Fruit fly (Drosophila melanogaster) whole organism, embryonic: ENCODE results near the gene Hr83.

Experiments
- Atf6 ChIP-seq: fragments of 200-800 bp; sonication (Bioruptor generic); IDR thresholded peaks from 2 replicates; pipeline ENCODE4 v1.3.6; 2022; ENCODE audit warnings: missing biosample characterization, missing genetic modification characterization
- BEAF-32 ChIP-seq: fragments of 200-800 bp; sonication (Bioruptor generic); optimal IDR thresholded peaks from 3 replicates; lab custom pipeline; 2017; ENCODE audit warnings: missing biosample characterization, missing genetic modification characterization, mild to moderate bottlenecking, moderate library complexity, missing genetic modification reagents
- CG1024 ChIP-seq: fragments of 200-800 bp; sonication (Bioruptor generic); IDR thresholded peaks from 2 replicates; pipeline ENCODE4 v1.3.6; 2022; ENCODE audit warnings: missing biosample characterization, missing genetic modification characterization
- CG10267 ChIP-seq: fragments of 200-800 bp; sonication (Bioruptor generic); optimal IDR thresholded peaks from 2 replicates; lab custom pipeline; 2018; ENCODE audit warnings: missing biosample characterization, mild to moderate bottlenecking, missing genetic modification characterization, moderate library complexity
- CG11456 ChIP-seq: fragments of 200-800 bp; sonication (Bioruptor generic); IDR thresholded peaks from 3 replicates; pipeline ENCODE4 v1.3.6; 2022; ENCODE audit warnings: missing biosample characterization, missing genetic modification characterization
- CG11723 ChIP-seq: fragments of 200-800 bp; sonication (Bioruptor generic); optimal IDR thresholded peaks from 2 replicates; lab custom pipeline; 2017; ENCODE audit warnings: missing biosample characterization, mild to moderate bottlenecking, missing genetic modification characterization
- CG12299 ChIP-seq: fragments of 200-800 bp; sonication (Bioruptor generic); optimal IDR thresholded peaks from 2 replicates; lab custom pipeline; 2018; ENCODE audit warnings: missing biosample characterization, mild to moderate bottlenecking, missing genetic modification characterization
- CG12744 ChIP-seq: fragments of 200-800 bp; sonication (Bioruptor generic); optimal IDR thresholded peaks from 2 replicates; lab custom pipeline; 2016; ENCODE audit warnings: missing biosample characterization, missing genetic modification characterization
- CG12769 ChIP-seq: fragments of 200-800 bp; sonication (Bioruptor generic); optimal IDR thresholded peaks from 2 replicates; lab custom pipeline; 2019; ENCODE audit warnings: missing biosample characterization, mild to moderate bottlenecking, missing genetic modification characterization, moderate library complexity
- CG14014 ChIP-seq: fragments of 200-800 bp; sonication (Bioruptor generic); IDR thresholded peaks from 2 replicates; pipeline ENCODE4 v1.3.6; 2022; ENCODE audit warnings: missing biosample characterization, missing genetic modification characterization
- CG14441 ChIP-seq: fragments of 200-800 bp; sonication (Bioruptor generic); IDR thresholded peaks from 2 replicates; pipeline ENCODE4 v1.3.6; 2022; ENCODE audit warnings: missing biosample characterization, missing genetic modification characterization
- CG15011 ChIP-seq: fragments of 200-800 bp; sonication (Bioruptor generic); optimal IDR thresholded peaks from 3 replicates; lab custom pipeline; 2018; ENCODE audit warnings: missing biosample characterization, mild to moderate bottlenecking, missing genetic modification characterization
- CG16863 ChIP-seq: fragments of 200-800 bp; sonication (Bioruptor generic); optimal IDR thresholded peaks from 3 replicates; lab custom pipeline; 2016; ENCODE audit warnings: missing biosample characterization, missing genetic modification characterization
- CG1832 ChIP-seq: fragments of 200-800 bp; sonication (Bioruptor generic); optimal IDR thresholded peaks from 2 replicates; lab custom pipeline; 2017; ENCODE audit warnings: missing biosample characterization, mild to moderate bottlenecking, missing genetic modification characterization, inconsistent platforms
- CG34376 ChIP-seq: fragments of 200-800 bp; sonication (Bioruptor generic); optimal IDR thresholded peaks from 2 replicates; lab custom pipeline; 2018; ENCODE audit warnings: missing biosample characterization, mild to moderate bottlenecking, missing genetic modification characterization
- CG4360 ChIP-seq: fragments of 200-800 bp; sonication (Bioruptor generic); IDR thresholded peaks from 2 replicates; pipeline ENCODE4 v1.3.6; 2022; ENCODE audit warnings: missing biosample characterization, missing genetic modification characterization
- CG43689 ChIP-seq: fragments of 200-800 bp; sonication (Bioruptor generic); IDR thresholded peaks from 2 replicates; pipeline ENCODE4 v1.3.6; 2022; ENCODE audit warnings: missing biosample characterization, missing genetic modification characterization
- CG5180 ChIP-seq: fragments of 200-800 bp; sonication (Bioruptor generic); optimal IDR thresholded peaks from 3 replicates; lab custom pipeline; 2017; ENCODE audit warnings: missing biosample characterization, missing genetic modification characterization, mild to moderate bottlenecking, moderate library complexity, missing genetic modification reagents
- CG7839 ChIP-seq: fragments of 200-800 bp; sonication (Bioruptor generic); optimal IDR thresholded peaks from 3 replicates; lab custom pipeline; 2018; ENCODE audit warnings: missing biosample characterization, mild to moderate bottlenecking, missing genetic modification characterization, moderate library complexity
- CG8924 ChIP-seq: fragments of 200-800 bp; optimal IDR thresholded peaks from 3 replicates; lab custom pipeline; 2019; ENCODE audit warnings: missing biosample characterization, mild to moderate bottlenecking, missing genetic modification characterization, moderate library complexity
- CG8944 ChIP-seq: fragments of 200-800 bp; sonication (Bioruptor generic); optimal IDR thresholded peaks from 3 replicates; lab custom pipeline; 2016; ENCODE audit warnings: missing biosample characterization, missing genetic modification characterization
- CG9797 ChIP-seq: fragments of 200-800 bp; sonication (Bioruptor generic); optimal IDR thresholded peaks from 3 replicates; lab custom pipeline; 2018; ENCODE audit warnings: missing biosample characterization, mild to moderate bottlenecking, missing genetic modification characterization
- Doc3 ChIP-seq: fragments of 200-800 bp; sonication (Bioruptor generic); IDR thresholded peaks from 3 replicates; pipeline ENCODE4 v1.3.6; 2022; ENCODE audit warnings: missing biosample characterization, missing genetic modification characterization; ENCODE audit not compliant: partially characterized antibody
- Hmx ChIP-seq: fragments of 200-800 bp; sonication (Bioruptor generic); optimal IDR thresholded peaks from 2 replicates; lab custom pipeline; 2016; ENCODE audit warnings: missing biosample characterization, missing genetic modification characterization
- NfI ChIP-seq: fragments of 200-800 bp; sonication (Bioruptor generic); optimal IDR thresholded peaks from 3 replicates; lab custom pipeline; 2018; ENCODE audit warnings: missing biosample characterization, mild to moderate bottlenecking, missing genetic modification characterization, moderate library complexity
- Ptx1 ChIP-seq: fragments of 200-800 bp; sonication (Bioruptor generic); IDR thresholded peaks from 2 replicates; pipeline ENCODE4 v1.3.6; 2022; ENCODE audit warnings: missing biosample characterization, missing genetic modification characterization
- Sry-β ChIP-seq: fragments of 200-800 bp; sonication (Bioruptor generic); optimal IDR thresholded peaks from 2 replicates; lab custom pipeline; 2018; ENCODE audit warnings: missing biosample characterization, mild to moderate bottlenecking, missing genetic modification characterization, moderate library complexity
- Ssrp ChIP-seq: fragments of 200-800 bp; sonication (Bioruptor generic); optimal IDR thresholded peaks from 2 replicates; lab custom pipeline; 2018; ENCODE audit warnings: missing biosample characterization, mild to moderate bottlenecking, missing genetic modification characterization, moderate library complexity
- chn ChIP-seq: fragments of 200-800 bp; sonication (Bioruptor generic); optimal IDR thresholded peaks from 2 replicates; lab custom pipeline; 2016; ENCODE audit warnings: missing biosample characterization, missing genetic modification characterization
- disco-r ChIP-seq: fragments of 200-800 bp; sonication (Bioruptor generic); optimal IDR thresholded peaks from 2 replicates; lab custom pipeline; 2016; ENCODE audit warnings: missing biosample characterization, missing genetic modification characterization
- emc ChIP-seq: fragments of 200-800 bp; sonication (Bioruptor generic); optimal IDR thresholded peaks from 2 replicates; lab custom pipeline; 2016; ENCODE audit warnings: missing biosample characterization, missing genetic modification characterization
- gce ChIP-seq: fragments of 200-800 bp; sonication (Bioruptor generic); IDR thresholded peaks from 3 replicates; pipeline ENCODE4 v1.3.6; 2022; ENCODE audit warnings: missing biosample characterization, missing genetic modification characterization
- gsb-n ChIP-seq: fragments of 200-800 bp; sonication (Bioruptor generic); optimal IDR thresholded peaks from 3 replicates; lab custom pipeline; 2018; ENCODE audit warnings: missing biosample characterization, mild to moderate bottlenecking, missing genetic modification characterization
- hb ChIP-seq: fragments of 200-800 bp; sonication (Bioruptor generic); IDR thresholded peaks from 3 replicates; pipeline ENCODE4 v1.3.6; 2022; ENCODE audit warnings: missing biosample characterization, missing genetic modification characterization; ENCODE audit not compliant: partially characterized antibody
- klu ChIP-seq: fragments of 200-800 bp; sonication (Bioruptor generic); IDR thresholded peaks from 2 replicates; pipeline ENCODE4 v1.3.6; 2022; ENCODE audit warnings: missing biosample characterization, missing genetic modification characterization
- lov ChIP-seq, 2 experiments: fragments of 200-800 bp in 1 of 2; fragments of >200 bp in 1 of 2; sonication (Bioruptor generic) in 1 of 2; IDR thresholded peaks in 1 of 2; optimal IDR thresholded peaks in 1 of 2; 2 replicates in 1 of 2; 3 replicates in 1 of 2; pipeline versions ENCODE4 v1.3.6 to Lab custom; 2017 to 2022; ENCODE audit warnings: missing biosample characterization in 1 of 2, missing genetic modification characterization in 1 of 2
- maf-S ChIP-seq: fragments of 200-800 bp; sonication (Bioruptor generic); optimal IDR thresholded peaks from 2 replicates; lab custom pipeline; 2016; ENCODE audit warnings: missing biosample characterization, missing genetic modification characterization
- nerfin-1 ChIP-seq: fragments of 200-800 bp; sonication (Bioruptor generic); optimal IDR thresholded peaks from 3 replicates; lab custom pipeline; 2019; ENCODE audit warnings: missing biosample characterization, mild to moderate bottlenecking, missing genetic modification characterization, moderate library complexity
- p53 ChIP-seq: fragments of 200-800 bp; sonication (Bioruptor generic); optimal IDR thresholded peaks from 2 replicates; lab custom pipeline; 2016; ENCODE audit warnings: missing biosample characterization, missing genetic modification characterization
- pan ChIP-seq, 4 experiments: fragments of >200 bp in 3 of 4; fragments of 200-800 bp in 1 of 4; sonication (Bioruptor generic) in 1 of 4; optimal IDR thresholded peaks in 3 of 4; IDR thresholded peaks in 1 of 4; 2 replicates each; pipeline versions ENCODE4 v1.3.6 to Lab custom; 2017 to 2022; ENCODE audit warnings: missing biosample characterization in 2 of 4, missing genetic modification characterization in 2 of 4, mixed read lengths in 1 of 4
- pzg ChIP-seq: fragments of 200-800 bp; sonication (Bioruptor generic); optimal IDR thresholded peaks from 3 replicates; lab custom pipeline; 2018; ENCODE audit warnings: missing biosample characterization, mild to moderate bottlenecking, missing genetic modification characterization, moderate library complexity
- repo ChIP-seq: fragments of 200-800 bp; sonication (Bioruptor generic); optimal IDR thresholded peaks from 2 replicates; lab custom pipeline; 2016; ENCODE audit warnings: missing biosample characterization, missing genetic modification characterization
- sc ChIP-seq, 3 experiments: fragments of >200 bp in 2 of 3; fragments of 200-800 bp in 1 of 3; sonication (Bioruptor generic) in 1 of 3; optimal IDR thresholded peaks; 2 replicates in 2 of 3; 3 replicates in 1 of 3; lab custom pipeline; 2017; ENCODE audit warnings: mild to moderate bottlenecking in 1 of 3, missing biosample characterization in 1 of 3, missing genetic modification characterization in 1 of 3, missing genetic modification reagents in 1 of 3
- sens-2 ChIP-seq: fragments of 200-800 bp; sonication (Bioruptor generic); IDR thresholded peaks from 2 replicates; pipeline ENCODE4 v1.3.6; 2022; ENCODE audit warnings: missing biosample characterization, missing genetic modification characterization
- sna ChIP-seq: fragments of 200-800 bp; sonication (Bioruptor generic); IDR thresholded peaks from 2 replicates; pipeline ENCODE4 v1.3.6; 2022; ENCODE audit warnings: missing biosample characterization, missing genetic modification characterization; ENCODE audit not compliant: partially characterized antibody
- toy ChIP-seq: fragments of 200-800 bp; sonication (Bioruptor generic); IDR thresholded peaks from 2 replicates; pipeline ENCODE4 v1.3.6; 2022; ENCODE audit warnings: missing biosample characterization, missing genetic modification characterization
- usp ChIP-seq: fragments of >200 bp; optimal IDR thresholded peaks from 2 replicates; lab custom pipeline; 2017; ENCODE audit warnings: missing biosample characterization, missing genetic modification characterization

Hr83 gene

dm6 chr3R:6368550-6369238, 19.7 kb downstream of the Hr83 start, which contains the start of gene CG10286 (continued):
- TF ChIP-seq Doc3: peak; percentile 51; the same call in 2 of the 3 replicates
- peak; percentile 25 for TF ChIP-seq CG9797 (GFP tag; lab: Kevin White, UChicago)
- 0 out of 2 replicates have a peak, but pooled peaks have one; percentile 5 for TF ChIP-seq Ptx1 (GFP tag; lab: Robert Waterston, UW)
- TF ChIP-seq CG12744 (GFP tag; lab: Kevin White, UChicago): no peak
- peak; percentile 86 for TF ChIP-seq CG8924
- TF ChIP-seq usp (GFP tag; lab: Kevin White, UChicago): no peak
- TF ChIP-seq p53 (GFP tag; lab: Kevin White, UChicago): no peak
- peak; percentile 76 for TF ChIP-seq nerfin-1 (tag; lab: Kevin White, UChicago)
- TF ChIP-seq CG34376 (GFP tag; lab: Kevin White, UChicago): no peak
- peak; percentile 51 for TF ChIP-seq CG14441 (GFP tag; lab: Robert Waterston, UW)
- peak; percentile 82 for TF ChIP-seq BEAF-32 (GFP tag; lab: Kevin White, UChicago)
- peak; percentile 13; the same call in 1 of the 3 replicates for TF ChIP-seq hb (GFP tag; lab: Robert Waterston, UW)
- TF ChIP-seq Hmx (GFP tag; lab: Kevin White, UChicago): no peak
- no peak for TF ChIP-seq CG11723 (GFP tag; lab: Kevin White, UChicago)
- TF ChIP-seq gsb-n (tag; lab: Kevin White, UChicago): no peak
- TF ChIP-seq CG11456 (GFP tag; lab: Robert Waterston, UW): 0 out of 3 replicates have a peak, but pooled peaks have one; percentile 7
- peak; percentile 26 for TF ChIP-seq repo (GFP tag; lab: Kevin White, UChicago)
- peak; percentile 55 for TF ChIP-seq CG10267 (tag; lab: Kevin White, UChicago)
- no peak for TF ChIP-seq disco-r (GFP tag; lab: Kevin White, UChicago)
- TF ChIP-seq CG43689 (GFP tag; lab: Robert Waterston, UW): no peak
- peak; percentile 79 for TF ChIP-seq pzg (GFP tag; lab: Kevin White, UChicago)
- no peak; the same call in none of the 2 replicates for TF ChIP-seq sna (GFP tag; lab: Robert Waterston, UW)
- TF ChIP-seq klu: no peak
- no peak for TF ChIP-seq CG5180 (GFP tag; lab: Kevin White, UChicago)
- TF ChIP-seq CG1024 (GFP tag; lab: Robert Waterston, UW): peak; percentile 62; the same call in 1 of the 2 replicates
- no peak for TF ChIP-seq CG15011
- no peak for TF ChIP-seq CG16863 (GFP tag; lab: Kevin White, UChicago)
- no peak for TF ChIP-seq sens-2 (GFP tag; lab: Robert Waterston, UW)
- TF ChIP-seq gce (GFP tag; lab: Robert Waterston, UW): no peak
- TF ChIP-seq lov (optimal IDR thresholded peaks at IDR 0.05; lab: Kevin White, UChicago): no peak
- TF ChIP-seq lov (GFP tag; IDR thresholded peaks at IDR 0.05; lab: Robert Waterston, UW): 0 out of 3 replicates have a peak, but pooled peaks have one; percentile 36
- no peak for TF ChIP-seq sc (optimal IDR thresholded peaks at IDR 0.05; lab: Kevin White, UChicago)
- no peak for TF ChIP-seq sc (GFP tag; optimal IDR thresholded peaks at IDR 0.05; lab: Kevin White, UChicago)
- no peak for TF ChIP-seq Atf6 (GFP tag; lab: Robert Waterston, UW)
- no peak for TF ChIP-seq maf-S
- TF ChIP-seq NfI (GFP tag; lab: Kevin White, UChicago): peak; percentile 5
- no peak for TF ChIP-seq emc (GFP tag; lab: Kevin White, UChicago)
- no peak for TF ChIP-seq chn
- TF ChIP-seq CG12769: no peak
- no peak for TF ChIP-seq CG1832 (GFP tag; lab: Kevin White, UChicago)
- no peak; the same call in 1 of the 2 replicates for TF ChIP-seq toy (GFP tag; lab: Robert Waterston, UW)
- TF ChIP-seq CG4360 (GFP tag; lab: Robert Waterston, UW): no peak
- peak; percentile 53 for TF ChIP-seq CG7839
- TF ChIP-seq Ssrp (tag; lab: Kevin White, UChicago): peak; percentile 31
- peak; percentile 46 for TF ChIP-seq CG12299
- no peak for TF ChIP-seq CG8944 (GFP tag; lab: Kevin White, UChicago)
- TF ChIP-seq pan (optimal IDR thresholded peaks at IDR 0.05; lab: Kevin White, UChicago): no peak
- no peak for TF ChIP-seq pan (GFP tag; optimal IDR thresholded peaks at IDR 0.05 in 1 of 2, IDR thresholded peaks at IDR 0.05 in 1 of 2)
- peak; percentile 15 for TF ChIP-seq Sry-β (GFP tag; lab: Kevin White, UChicago)
- TF ChIP-seq CG14014: peak; percentile 32; the same call in 1 of the 2 replicates
